Fruit fly (Drosophila melanogaster) whole organism, embryonic: ENCODE results near the gene CG10317.
A peak's percentile ranks its signal among the peaks of the same experiment; 100 is the strongest.

Experiments used
- Antp ChIP-seq: fragments of 200-800 bp; sonication (Bioruptor generic); optimal IDR thresholded peaks from 3 replicates; lab custom pipeline; 2016; ENCODE audit warnings: missing biosample characterization, missing genetic modification characterization
- CG12104 ChIP-seq: fragments of 200-800 bp; sonication (Bioruptor generic); optimal IDR thresholded peaks from 3 replicates; lab custom pipeline; 2016; ENCODE audit warnings: missing biosample characterization, missing genetic modification characterization
- CG1233 ChIP-seq: fragments of 200-800 bp; sonication (Bioruptor generic); optimal IDR thresholded peaks from 4 replicates; lab custom pipeline; 2018; ENCODE audit warnings: missing biosample characterization, mild to moderate bottlenecking, missing genetic modification characterization
- CG14710 ChIP-seq: fragments of 200-800 bp; sonication (Bioruptor generic); optimal IDR thresholded peaks from 3 replicates; lab custom pipeline; 2019; ENCODE audit warnings: missing biosample characterization, mild to moderate bottlenecking, missing genetic modification characterization, moderate library complexity
- CG15011 ChIP-seq: fragments of 200-800 bp; sonication (Bioruptor generic); optimal IDR thresholded peaks from 3 replicates; lab custom pipeline; 2018; ENCODE audit warnings: missing biosample characterization, mild to moderate bottlenecking, missing genetic modification characterization
- CG1529 ChIP-seq: fragments of 200-800 bp; sonication (Bioruptor generic); optimal IDR thresholded peaks from 3 replicates; lab custom pipeline; 2018; ENCODE audit warnings: missing biosample characterization, missing genetic modification characterization
- CG17912 ChIP-seq: fragments of 200-800 bp; sonication (Bioruptor generic); optimal IDR thresholded peaks from 2 replicates; lab custom pipeline; 2018; ENCODE audit warnings: missing biosample characterization, mild to moderate bottlenecking, missing genetic modification characterization
- CG18619 ChIP-seq: fragments of 200-800 bp; sonication (Bioruptor generic); optimal IDR thresholded peaks from 3 replicates; lab custom pipeline; 2017; ENCODE audit warnings: missing biosample characterization, mild to moderate bottlenecking, missing genetic modification characterization
- CG2875 ChIP-seq: fragments of 200-800 bp; sonication (Bioruptor generic); optimal IDR thresholded peaks from 2 replicates; lab custom pipeline; 2017; ENCODE audit warnings: missing biosample characterization, mild to moderate bottlenecking, missing genetic modification characterization, missing genetic modification reagents
- CG2889 ChIP-seq: fragments of 200-800 bp; sonication (Bioruptor generic); IDR thresholded peaks from 3 replicates; pipeline ENCODE4 v1.3.6; 2022; ENCODE audit warnings: missing biosample characterization, missing genetic modification characterization
- CG3163 ChIP-seq: fragments of 200-800 bp; sonication (Bioruptor generic); optimal IDR thresholded peaks from 3 replicates; lab custom pipeline; 2016; ENCODE audit warnings: missing biosample characterization, missing genetic modification characterization
- CG34224 ChIP-seq: fragments of 200-800 bp; sonication (Bioruptor generic); IDR thresholded peaks from 3 replicates; pipeline ENCODE4 v1.3.6; 2022; ENCODE audit warnings: missing biosample characterization, missing genetic modification characterization; ENCODE audit not compliant: partially characterized antibody
- CG4404 ChIP-seq: fragments of 200-800 bp; sonication (Bioruptor generic); IDR thresholded peaks from 2 replicates; pipeline ENCODE4 v1.3.6; 2022; ENCODE audit warnings: missing biosample characterization, missing genetic modification characterization
- CG4730 ChIP-seq: fragments of 200-800 bp; sonication (Bioruptor generic); IDR thresholded peaks from 2 replicates; pipeline ENCODE4 v1.3.6; 2022; ENCODE audit warnings: missing biosample characterization, missing genetic modification characterization
- CG4854 ChIP-seq: fragments of 200-800 bp; sonication (Bioruptor generic); optimal IDR thresholded peaks from 2 replicates; lab custom pipeline; 2016; ENCODE audit warnings: missing biosample characterization, missing genetic modification characterization, inconsistent platforms
- CG5953 ChIP-seq: fragments of 200-800 bp; sonication (Bioruptor generic); IDR thresholded peaks from 2 replicates; pipeline ENCODE4 v1.3.6; 2022; ENCODE audit warnings: missing biosample characterization, missing genetic modification characterization
- CG8924 ChIP-seq: fragments of 200-800 bp; optimal IDR thresholded peaks from 3 replicates; lab custom pipeline; 2019; ENCODE audit warnings: missing biosample characterization, mild to moderate bottlenecking, missing genetic modification characterization, moderate library complexity
- CHES-1-like ChIP-seq: fragments of 200-800 bp; sonication (Bioruptor generic); optimal IDR thresholded peaks from 2 replicates; lab custom pipeline; 2016; ENCODE audit warnings: missing biosample characterization, missing genetic modification characterization
- Dref ChIP-seq: fragments of 200-800 bp; sonication (Bioruptor generic); IDR thresholded peaks from 2 replicates; pipeline ENCODE4 v1.3.6; 2022; ENCODE audit warnings: missing biosample characterization, missing genetic modification characterization
- H2.0 ChIP-seq: fragments of 200-800 bp; sonication (Bioruptor generic); IDR thresholded peaks from 2 replicates; pipeline ENCODE4 v1.3.6; 2022; ENCODE audit warnings: missing biosample characterization, missing genetic modification characterization
- Kr ChIP-seq: fragments of 200-800 bp; sonication (Bioruptor generic); optimal IDR thresholded peaks from 2 replicates; lab custom pipeline; 2017; ENCODE audit warnings: missing biosample characterization, mild to moderate bottlenecking, missing genetic modification characterization
- Nf-YB ChIP-seq: fragments of 200-800 bp; sonication (Bioruptor generic); optimal IDR thresholded peaks from 3 replicates; lab custom pipeline; 2019; ENCODE audit warnings: missing biosample characterization, mild to moderate bottlenecking, missing genetic modification characterization, moderate library complexity
- Oaz ChIP-seq: fragments of 200-800 bp; sonication (Bioruptor generic); IDR thresholded peaks from 2 replicates; pipeline ENCODE4 v1.3.6; 2022; ENCODE audit warnings: missing biosample characterization, missing genetic modification characterization
- Spps ChIP-seq: fragments of 200-800 bp; sonication (Bioruptor generic); optimal IDR thresholded peaks from 2 replicates; lab custom pipeline; 2018; ENCODE audit warnings: missing biosample characterization, mild to moderate bottlenecking, missing genetic modification characterization
- Taf1 ChIP-seq: fragments of 200-800 bp; sonication (Bioruptor generic); IDR thresholded peaks from 2 replicates; pipeline ENCODE4 v1.3.6; 2022; ENCODE audit warnings: missing biosample characterization, missing genetic modification characterization
- Xrp1 ChIP-seq: fragments of 200-800 bp; sonication (Bioruptor generic); IDR thresholded peaks from 2 replicates; pipeline ENCODE4 v1.3.6; 2022; ENCODE audit warnings: missing biosample characterization, missing genetic modification characterization
- ase ChIP-seq: fragments of 200-800 bp; sonication (Bioruptor generic); IDR thresholded peaks from 3 replicates; pipeline ENCODE4 v1.3.6; 2022; ENCODE audit warnings: missing biosample characterization, missing genetic modification characterization
- bbx ChIP-seq: fragments of 200-800 bp; sonication (Bioruptor generic); IDR thresholded peaks from 2 replicates; pipeline ENCODE4 v1.3.6; 2022; ENCODE audit warnings: missing biosample characterization, missing genetic modification characterization; ENCODE audit not compliant: partially characterized antibody
- bigmax ChIP-seq: fragments of 200-800 bp; sonication (Bioruptor generic); optimal IDR thresholded peaks from 2 replicates; lab custom pipeline; 2018; ENCODE audit warnings: missing biosample characterization, mild to moderate bottlenecking, missing genetic modification characterization
- bowl ChIP-seq: fragments of 200-800 bp; sonication (Bioruptor generic); IDR thresholded peaks from 2 replicates; pipeline ENCODE4 v1.3.6; 2022; ENCODE audit warnings: missing biosample characterization, missing genetic modification characterization
- cg ChIP-seq: fragments of 200-800 bp; sonication (Bioruptor generic); optimal IDR thresholded peaks from 3 replicates; lab custom pipeline; 2019; ENCODE audit warnings: missing biosample characterization, mild to moderate bottlenecking, missing genetic modification characterization, moderate library complexity
- cwo ChIP-seq: fragments of 200-800 bp; sonication (Bioruptor generic); optimal IDR thresholded peaks from 3 replicates; lab custom pipeline; 2017; ENCODE audit warnings: missing biosample characterization, missing genetic modification characterization, mild to moderate bottlenecking, moderate library complexity, missing genetic modification reagents
- esg ChIP-seq: fragments of 200-800 bp; sonication (Bioruptor generic); conservative IDR thresholded peaks from 2 replicates; pipeline ENCODE4 v1.3.6; 2022; ENCODE audit warnings: missing biosample characterization, missing genetic modification characterization
- exex ChIP-seq: fragments of 200-800 bp; sonication (Bioruptor generic); optimal IDR thresholded peaks from 4 replicates; lab custom pipeline; 2018; ENCODE audit warnings: missing biosample characterization, mild to moderate bottlenecking, missing genetic modification characterization, moderate library complexity
- gcm ChIP-seq: fragments of 200-800 bp; sonication (Bioruptor generic); optimal IDR thresholded peaks from 2 replicates; lab custom pipeline; 2019; ENCODE audit warnings: missing biosample characterization, mild to moderate bottlenecking, missing genetic modification characterization, moderate library complexity
- hbn ChIP-seq: fragments of 200-800 bp; sonication (Bioruptor generic); IDR thresholded peaks from 2 replicates; pipeline ENCODE4 v1.3.6; 2022; ENCODE audit warnings: missing biosample characterization, missing genetic modification characterization; ENCODE audit not compliant: partially characterized antibody
- knrl ChIP-seq: fragments of 200-800 bp; sonication (Bioruptor generic); IDR thresholded peaks from 3 replicates; pipeline ENCODE4 v1.3.6; 2022; ENCODE audit warnings: missing biosample characterization, missing genetic modification characterization; ENCODE audit not compliant: partially characterized antibody
- lbe ChIP-seq: fragments of 200-800 bp; sonication (Bioruptor generic); optimal IDR thresholded peaks from 2 replicates; lab custom pipeline; 2016; ENCODE audit warnings: missing biosample characterization, mild to moderate bottlenecking, missing genetic modification characterization
- pan ChIP-seq, 4 experiments: fragments of >200 bp in 3 of 4; fragments of 200-800 bp in 1 of 4; sonication (Bioruptor generic) in 1 of 4; optimal IDR thresholded peaks in 3 of 4; IDR thresholded peaks in 1 of 4; 2 replicates each; pipeline versions ENCODE4 v1.3.6 to Lab custom; 2017 to 2022; ENCODE audit warnings: missing biosample characterization in 2 of 4, missing genetic modification characterization in 2 of 4, mixed read lengths in 1 of 4
- pnt ChIP-seq: fragments of 200-800 bp; sonication (Bioruptor generic); optimal IDR thresholded peaks from 3 replicates; lab custom pipeline; 2016; ENCODE audit warnings: missing biosample characterization, missing genetic modification characterization
- pros ChIP-seq: fragments of 200-800 bp; sonication (Bioruptor generic); optimal IDR thresholded peaks from 3 replicates; lab custom pipeline; 2019; ENCODE audit warnings: missing biosample characterization, mild to moderate bottlenecking, missing genetic modification characterization, moderate library complexity
- rib ChIP-seq: fragments of 200-800 bp; sonication (Bioruptor generic); IDR thresholded peaks from 2 replicates; pipeline ENCODE4 v1.3.6; 2022; ENCODE audit warnings: missing biosample characterization, missing genetic modification characterization
- sens ChIP-seq: fragments of 200-800 bp; sonication (Bioruptor generic); peaks from one replicate; lab custom pipeline; 2016; ENCODE audit warnings: missing biosample characterization, missing genetic modification characterization
- slou ChIP-seq: fragments of 200-800 bp; sonication (Bioruptor generic); optimal IDR thresholded peaks from 3 replicates; lab custom pipeline; 2016; ENCODE audit warnings: missing biosample characterization, missing genetic modification characterization
- sob ChIP-seq: fragments of 200-800 bp; sonication (Bioruptor generic); IDR thresholded peaks from 2 replicates; pipeline ENCODE4 v1.3.6; 2022; ENCODE audit warnings: missing biosample characterization, missing genetic modification characterization
- tna ChIP-seq: fragments of 200-800 bp; sonication (Bioruptor generic); IDR thresholded peaks from 2 replicates; pipeline ENCODE4 v1.3.6; 2022; ENCODE audit warnings: missing biosample characterization, missing genetic modification characterization; ENCODE audit not compliant: partially characterized antibody
- trem ChIP-seq: fragments of 200-800 bp; optimal IDR thresholded peaks from 3 replicates; lab custom pipeline; 2019; ENCODE audit warnings: missing biosample characterization, mild to moderate bottlenecking, missing genetic modification characterization, moderate library complexity
- unpg ChIP-seq: fragments of 200-800 bp; sonication (Bioruptor generic); optimal IDR thresholded peaks from 3 replicates; lab custom pipeline; 2018; ENCODE audit warnings: missing biosample characterization, mild to moderate bottlenecking, missing genetic modification characterization, moderate library complexity
- vfl ChIP-seq: fragments of 200-800 bp; sonication (Bioruptor generic); optimal IDR thresholded peaks from 2 replicates; lab custom pipeline; 2016; ENCODE audit warnings: missing biosample characterization, missing genetic modification characterization

Gene CG10317

DNA sequence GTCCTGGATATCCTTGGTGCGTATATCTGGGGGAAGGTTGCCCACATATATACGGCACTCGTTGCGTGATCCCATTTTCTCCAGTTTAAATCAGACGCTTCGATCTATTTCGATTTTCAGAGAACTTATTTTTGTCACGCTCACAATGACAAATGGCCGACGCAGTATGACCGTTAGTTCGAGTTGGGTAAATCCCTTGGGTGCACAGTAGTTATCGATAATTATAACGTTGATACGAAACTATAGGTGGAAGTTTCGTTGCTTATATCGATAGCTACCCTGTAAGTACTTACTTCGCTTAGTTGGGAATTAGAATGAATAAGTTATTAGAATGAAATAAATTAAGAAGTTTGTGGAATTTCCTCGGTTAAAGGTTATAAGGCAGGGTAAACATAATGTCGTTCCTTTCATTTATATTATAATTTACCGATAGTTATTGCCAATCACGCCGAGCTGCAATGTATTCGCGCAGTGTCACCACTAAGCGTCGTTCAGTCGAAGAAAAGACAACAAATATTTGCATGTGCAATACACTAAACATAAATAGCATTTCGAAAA, 28.4 kb downstream of the CG10317 start, which contains the start of the genes SF2 and pad (continued):
- TF ChIP-seq sens (GFP tag; lab: Kevin White, UChicago) (peak; percentile 98), CG15011 (peak; percentile 56), CG3163 (GFP tag; lab: Kevin White, UChicago) (peak; percentile 30), trem (tag; lab: Kevin White, UChicago) (peak; percentile 88), CG2889 (GFP tag; lab: Robert Waterston, UW) (peak; percentile 38; the same call in 1 of the 3 replicates), rib (GFP tag; lab: Robert Waterston, UW) (no peak), cwo (peak; percentile 34), cg (peak; percentile 53), unpg (GFP tag; lab: Kevin White, UChicago) (peak; percentile 52), pan (optimal IDR thresholded peaks at IDR 0.05; lab: Kevin White, UChicago) (no peak), pan (GFP tag; optimal IDR thresholded peaks at IDR 0.05 in 1 of 2, IDR thresholded peaks at IDR 0.05 in 1 of 2) (peak in 1 of 2 experiments; percentile 69), vfl (peak; percentile 85), pnt (GFP tag; lab: Kevin White, UChicago) (peak; percentile 65), bowl (GFP tag; lab: Robert Waterston, UW) (no peak), CG8924 (tag; lab: Kevin White, UChicago) (peak; percentile 83), Dref (peak; percentile 79), esg (GFP tag; lab: Robert Waterston, UW) (peak; percentile 47; the same call in 1 of the 2 replicates), CG4854 (peak; percentile 60), bigmax (GFP tag; lab: Kevin White, UChicago) (no peak), slou (GFP tag; lab: Kevin White, UChicago) (peak; percentile 52), Oaz (GFP tag; lab: Robert Waterston, UW) (peak; percentile 55), CG2875 (GFP tag; lab: Kevin White, UChicago) (peak; percentile 42), CG18619 (GFP tag; lab: Kevin White, UChicago) (peak; percentile 65), CG4730 (GFP tag; lab: Robert Waterston, UW) (0 out of 2 replicates have a peak, but pooled peaks have one; percentile 39), lbe (GFP tag; lab: Kevin White, UChicago) (peak; percentile 82), pros (GFP tag; lab: Kevin White, UChicago) (peak; percentile 15), ase (GFP tag; lab: Robert Waterston, UW) (peak; percentile 59; the same call in 1 of the 3 replicates), sob (peak; percentile 85), Spps (tag; lab: Kevin White, UChicago) (no peak), CHES-1-like (peak; percentile 87), CG4404 (GFP tag; lab: Robert Waterston, UW) (peak; percentile 79), Nf-YB (GFP tag; lab: Kevin White, UChicago) (peak; percentile 22), Taf1 (GFP tag; lab: Robert Waterston, UW) (0 out of 2 replicates have a peak, but pooled peaks have one; percentile 51), Antp (peak; percentile 65), H2.0 (GFP tag; lab: Robert Waterston, UW) (peak; percentile 51), gcm (GFP tag; lab: Kevin White, UChicago) (peak; percentile 54), exex (tag; lab: Kevin White, UChicago) (peak; percentile 52), Xrp1 (GFP tag; lab: Robert Waterston, UW) (peak; percentile 56; the same call in 1 of the 2 replicates), CG1233 (GFP tag; lab: Kevin White, UChicago) (peak; percentile 57), CG17912 (peak; percentile 5), tna (peak; percentile 84; the same call in 1 of the 2 replicates), CG1529 (peak; percentile 24), CG14710 (peak; percentile 89), CG5953 (GFP tag; lab: Robert Waterston, UW) (no peak), knrl (GFP tag; lab: Robert Waterston, UW) (peak; percentile 98), hbn (peak; percentile 89), CG12104 (peak; percentile 82), CG34224 (GFP tag; lab: Robert Waterston, UW) (peak; percentile 92), Kr (no peak), bbx (GFP tag; lab: Robert Waterston, UW) (peak; percentile 79)
